Worm (Caenorhabditis elegans): Measurements from ENCODE around the gene fbxa-179.

DNA sequence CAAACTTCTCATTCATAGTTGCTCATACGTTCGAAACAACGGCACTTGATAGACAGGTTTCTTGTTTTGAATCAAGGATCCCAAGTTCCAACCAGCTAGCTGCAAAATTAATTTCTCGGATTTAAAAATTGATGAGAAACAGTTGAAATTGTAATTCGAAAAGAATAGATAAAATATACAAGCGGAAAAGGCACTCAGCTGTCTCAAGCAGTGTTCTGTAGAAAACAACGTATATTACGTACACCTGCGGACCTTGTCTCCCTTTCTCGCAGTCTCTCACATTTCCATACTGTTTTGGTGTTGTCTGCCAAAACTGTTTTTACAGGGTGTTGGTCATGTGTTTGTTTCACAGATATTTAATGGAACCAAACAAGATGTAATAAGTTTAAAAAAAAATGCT, 3.0 kb upstream of the fbxa-179 start, which contains the start of gene F23D12.10:
- TF ChIP-seq unc-62 (GFP tag; optimal IDR thresholded peaks at IDR 0.05) (no peak), elt-3 (tag; optimal IDR thresholded peaks at IDR 0.05) (no peak), lin-13 (tag; optimal IDR thresholded peaks at IDR 0.05) (no peak), sptf-1 (tag; optimal IDR thresholded peaks at IDR 0.05) (no peak), mab-5 (tag; optimal IDR thresholded peaks at IDR 0.05) (no peak), pha-4 (tag; optimal IDR thresholded peaks at IDR 0.05) (no peak), lsy-2 (tag; optimal IDR thresholded peaks at IDR 0.05) (no peak), ces-1 (GFP tag; optimal IDR thresholded peaks at IDR 0.05) (no peak), elt-1 (tag; optimal IDR thresholded peaks at IDR 0.05; ENCODE audit: borderline replicate concordance, insufficient read depth) (no peak)
